Fruit fly (Drosophila melanogaster) whole organism, embryonic: ENCODE measurements around the gene MTF-1.

Experiments
- Aef1 ChIP-seq: fragments of 200-800 bp; sonication (Bioruptor generic); IDR thresholded peaks from 3 replicates; pipeline ENCODE4 v1.3.6; 2022; ENCODE audit warnings: missing biosample characterization, missing genetic modification characterization
- CG10147 ChIP-seq: fragments of 200-800 bp; sonication (Bioruptor generic); optimal IDR thresholded peaks from 2 replicates; lab custom pipeline; 2019; ENCODE audit warnings: missing biosample characterization, mild to moderate bottlenecking, missing genetic modification characterization, moderate library complexity
- CG10321 ChIP-seq: fragments of 200-800 bp; sonication (Bioruptor generic); IDR thresholded peaks from 2 replicates; pipeline ENCODE4 v1.3.6; 2022; ENCODE audit warnings: missing biosample characterization, missing genetic modification characterization
- CG10565 ChIP-seq: fragments of 200-800 bp; sonication (Bioruptor generic); optimal IDR thresholded peaks from 3 replicates; lab custom pipeline; 2016; ENCODE audit warnings: missing biosample characterization, mild to moderate bottlenecking, missing genetic modification characterization
- CG10959 ChIP-seq: fragments of 200-800 bp; sonication (Bioruptor generic); IDR thresholded peaks from 2 replicates; pipeline ENCODE4 v1.3.6; 2022; ENCODE audit warnings: missing biosample characterization, missing genetic modification characterization
- CG10979 ChIP-seq: fragments of 200-800 bp; sonication (Bioruptor generic); optimal IDR thresholded peaks from 2 replicates; lab custom pipeline; 2018; ENCODE audit warnings: missing biosample characterization, mild to moderate bottlenecking, missing genetic modification characterization, moderate library complexity
- CG12155 ChIP-seq: fragments of 200-800 bp; sonication (Bioruptor generic); optimal IDR thresholded peaks from 3 replicates; lab custom pipeline; 2016; ENCODE audit warnings: missing biosample characterization, missing genetic modification characterization
- CG12219 ChIP-seq: fragments of 200-800 bp; sonication (Bioruptor generic); optimal IDR thresholded peaks from 3 replicates; lab custom pipeline; 2018; ENCODE audit warnings: missing biosample characterization, mild to moderate bottlenecking, missing genetic modification characterization
- CG12942 ChIP-seq: fragments of 200-800 bp; sonication (Bioruptor generic); optimal IDR thresholded peaks from 3 replicates; lab custom pipeline; 2016; ENCODE audit warnings: missing biosample characterization, missing genetic modification characterization
- CG13624 ChIP-seq: fragments of 200-800 bp; sonication (Bioruptor generic); optimal IDR thresholded peaks from 2 replicates; lab custom pipeline; 2016; ENCODE audit warnings: missing biosample characterization, missing genetic modification characterization
- CG14050 ChIP-seq: fragments of 200-800 bp; sonication (Bioruptor generic); IDR thresholded peaks from 3 replicates; pipeline ENCODE4 v1.3.6; 2022; ENCODE audit warnings: missing biosample characterization, missing genetic modification characterization
- CG17612 ChIP-seq: fragments of 200-800 bp; sonication (Bioruptor generic); IDR thresholded peaks from 2 replicates; pipeline ENCODE4 v1.3.6; 2022; ENCODE audit warnings: missing biosample characterization, missing genetic modification characterization
- CG2678 ChIP-seq: fragments of 200-800 bp; sonication (Bioruptor generic); optimal IDR thresholded peaks from 3 replicates; lab custom pipeline; 2019; ENCODE audit warnings: missing biosample characterization, mild to moderate bottlenecking, missing genetic modification characterization, moderate library complexity
- CG31365 ChIP-seq: fragments of 200-800 bp; sonication (Bioruptor generic); optimal IDR thresholded peaks from 2 replicates; lab custom pipeline; 2018; ENCODE audit warnings: missing biosample characterization, mild to moderate bottlenecking, missing genetic modification characterization
- CG4360 ChIP-seq: fragments of 200-800 bp; sonication (Bioruptor generic); IDR thresholded peaks from 2 replicates; pipeline ENCODE4 v1.3.6; 2022; ENCODE audit warnings: missing biosample characterization, missing genetic modification characterization
- CG6254 ChIP-seq: fragments of 200-800 bp; sonication (Bioruptor generic); optimal IDR thresholded peaks from 3 replicates; lab custom pipeline; 2017; ENCODE audit warnings: mild to moderate bottlenecking, missing biosample characterization, missing genetic modification reagents, missing genetic modification characterization
- CG8290 ChIP-seq, 3 experiments: fragments of 200-800 bp; sonication (Bioruptor generic); optimal IDR thresholded peaks; 2 replicates each; lab custom pipeline; 2016 to 2019; ENCODE audit warnings: missing biosample characterization in 3 of 3, missing genetic modification characterization in 3 of 3, mild to moderate bottlenecking in 2 of 3, moderate library complexity in 1 of 3
- CG8944 ChIP-seq: fragments of 200-800 bp; sonication (Bioruptor generic); optimal IDR thresholded peaks from 3 replicates; lab custom pipeline; 2016; ENCODE audit warnings: missing biosample characterization, missing genetic modification characterization
- CTCF ChIP-seq: fragments of 200-800 bp; sonication (Bioruptor generic); optimal IDR thresholded peaks from 2 replicates; lab custom pipeline; 2017; ENCODE audit warnings: missing biosample characterization, mild to moderate bottlenecking, missing genetic modification characterization, moderate library complexity
- CkIIα-i1 ChIP-seq: fragments of 200-800 bp; sonication (Bioruptor generic); IDR thresholded peaks from 2 replicates; pipeline ENCODE4 v1.3.6; 2022; ENCODE audit warnings: missing biosample characterization, missing genetic modification characterization
- Dfd ChIP-seq, 2 experiments: fragments of >200 bp; optimal IDR thresholded peaks; 2 replicates each; lab custom pipeline; 2017; ENCODE audit warnings: missing biosample characterization in 2 of 2, missing genetic modification characterization in 2 of 2
- HLH4C ChIP-seq: fragments of 200-800 bp; sonication (Bioruptor generic); IDR thresholded peaks from 3 replicates; pipeline ENCODE4 v1.3.6; 2022; ENCODE audit warnings: missing biosample characterization, missing genetic modification characterization; ENCODE audit not compliant: partially characterized antibody
- HmgD ChIP-seq: fragments of 200-800 bp; sonication (Bioruptor generic); optimal IDR thresholded peaks from 3 replicates; lab custom pipeline; 2016; ENCODE audit warnings: missing biosample characterization, missing genetic modification characterization
- Hr78 ChIP-seq, 2 experiments: fragments of 200-800 bp in 1 of 2; fragments of >200 bp in 1 of 2; sonication (Bioruptor generic) in 1 of 2; optimal IDR thresholded peaks; 2 replicates each; lab custom pipeline; 2017 to 2019; ENCODE audit warnings: missing biosample characterization in 2 of 2, missing genetic modification characterization in 2 of 2, mild to moderate bottlenecking in 1 of 2, moderate library complexity in 1 of 2
- Mad ChIP-seq: fragments of 200-800 bp; sonication (Bioruptor generic); optimal IDR thresholded peaks from 2 replicates; lab custom pipeline; 2016; ENCODE audit warnings: missing biosample characterization, missing genetic modification characterization
- NC2α ChIP-seq: fragments of 200-800 bp; sonication (Bioruptor generic); optimal IDR thresholded peaks from 2 replicates; lab custom pipeline; 2016; ENCODE audit warnings: missing biosample characterization, missing genetic modification characterization
- Nf-YA ChIP-seq: fragments of 200-800 bp; sonication (Bioruptor generic); IDR thresholded peaks from 2 replicates; pipeline ENCODE4 v1.3.6; 2022; ENCODE audit warnings: missing biosample characterization, missing genetic modification characterization
- ara ChIP-seq: fragments of 200-800 bp; sonication (Bioruptor generic); IDR thresholded peaks from 2 replicates; pipeline ENCODE4 v1.3.6; 2022; ENCODE audit warnings: missing biosample characterization, missing genetic modification characterization
- ase ChIP-seq: fragments of 200-800 bp; sonication (Bioruptor generic); IDR thresholded peaks from 3 replicates; pipeline ENCODE4 v1.3.6; 2022; ENCODE audit warnings: missing biosample characterization, missing genetic modification characterization
- ash1 ChIP-seq: fragments of 200-800 bp; sonication (Bioruptor generic); optimal IDR thresholded peaks from 2 replicates; lab custom pipeline; 2018; ENCODE audit warnings: missing biosample characterization, mild to moderate bottlenecking, missing genetic modification characterization
- bbx ChIP-seq: fragments of 200-800 bp; sonication (Bioruptor generic); IDR thresholded peaks from 2 replicates; pipeline ENCODE4 v1.3.6; 2022; ENCODE audit warnings: missing biosample characterization, missing genetic modification characterization; ENCODE audit not compliant: partially characterized antibody
- br ChIP-seq: fragments of >200 bp; optimal IDR thresholded peaks from 2 replicates; lab custom pipeline; 2017
- chn ChIP-seq: fragments of 200-800 bp; sonication (Bioruptor generic); optimal IDR thresholded peaks from 2 replicates; lab custom pipeline; 2016; ENCODE audit warnings: missing biosample characterization, missing genetic modification characterization
- corto ChIP-seq: fragments of 200-800 bp; sonication (Bioruptor generic); optimal IDR thresholded peaks from 2 replicates; lab custom pipeline; 2016; ENCODE audit warnings: missing biosample characterization, mild to moderate bottlenecking, missing genetic modification characterization, moderate library complexity
- dysf ChIP-seq: fragments of 200-800 bp; sonication (Bioruptor generic); IDR thresholded peaks from 3 replicates; pipeline ENCODE4 v1.3.6; 2022; ENCODE audit warnings: missing biosample characterization, missing genetic modification characterization
- eyg ChIP-seq: fragments of 200-800 bp; sonication (Bioruptor generic); optimal IDR thresholded peaks from 3 replicates; lab custom pipeline; 2016; ENCODE audit warnings: missing biosample characterization, missing genetic modification characterization
- ftz-f1 ChIP-seq: fragments of 200-800 bp; sonication (Bioruptor generic); optimal IDR thresholded peaks from 2 replicates; lab custom pipeline; 2016; ENCODE audit warnings: missing biosample characterization, missing genetic modification characterization
- fu2 ChIP-seq: fragments of 200-800 bp; sonication (Bioruptor generic); optimal IDR thresholded peaks from 2 replicates; lab custom pipeline; 2016; ENCODE audit warnings: missing biosample characterization, missing genetic modification characterization
- gcm ChIP-seq: fragments of 200-800 bp; sonication (Bioruptor generic); optimal IDR thresholded peaks from 2 replicates; lab custom pipeline; 2019; ENCODE audit warnings: missing biosample characterization, mild to moderate bottlenecking, missing genetic modification characterization, moderate library complexity
- grn ChIP-seq: fragments of 200-800 bp; sonication (Bioruptor generic); optimal IDR thresholded peaks from 3 replicates; lab custom pipeline; 2017; ENCODE audit warnings: missing biosample characterization, missing genetic modification characterization
- gro ChIP-seq: fragments of 200-800 bp; sonication (Bioruptor generic); optimal IDR thresholded peaks from 2 replicates; lab custom pipeline; 2016; ENCODE audit warnings: missing biosample characterization, missing genetic modification characterization
- gsb ChIP-seq: fragments of 200-800 bp; sonication (Bioruptor generic); IDR thresholded peaks from 2 replicates; pipeline ENCODE4 v1.3.6; 2022; ENCODE audit warnings: missing biosample characterization, missing genetic modification characterization
- her ChIP-seq: fragments of 200-800 bp; sonication (Bioruptor generic); optimal IDR thresholded peaks from 2 replicates; lab custom pipeline; 2016; ENCODE audit warnings: missing biosample characterization, missing genetic modification characterization
- jing ChIP-seq: fragments of 200-800 bp; sonication (Bioruptor generic); optimal IDR thresholded peaks from 2 replicates; lab custom pipeline; 2018; ENCODE audit warnings: missing biosample characterization, mild to moderate bottlenecking, missing genetic modification characterization
- lmd ChIP-seq: fragments of 200-800 bp; sonication (Bioruptor generic); IDR thresholded peaks from 2 replicates; pipeline ENCODE4 v1.3.6; 2022; ENCODE audit warnings: missing biosample characterization, missing genetic modification characterization
- nerfin-2 ChIP-seq: fragments of 200-800 bp; sonication (Bioruptor generic); IDR thresholded peaks from 2 replicates; pipeline ENCODE4 v1.3.6; 2022; ENCODE audit warnings: missing biosample characterization, missing genetic modification characterization; ENCODE audit not compliant: partially characterized antibody
- nom ChIP-seq: fragments of 200-800 bp; sonication (Bioruptor generic); optimal IDR thresholded peaks from 2 replicates; lab custom pipeline; 2017; ENCODE audit warnings: missing biosample characterization, missing genetic modification characterization, mild to moderate bottlenecking, moderate library complexity, missing genetic modification reagents
- ranshi ChIP-seq: fragments of 200-800 bp; sonication (Bioruptor generic); IDR thresholded peaks from 2 replicates; pipeline ENCODE4 v1.3.6; 2022; ENCODE audit warnings: missing biosample characterization, missing genetic modification characterization
- row ChIP-seq: fragments of 200-800 bp; sonication (Bioruptor generic); IDR thresholded peaks from 3 replicates; pipeline ENCODE4 v1.3.6; 2022; ENCODE audit warnings: missing biosample characterization, missing genetic modification characterization
- run ChIP-seq: fragments of 200-800 bp; sonication (Bioruptor generic); optimal IDR thresholded peaks from 3 replicates; lab custom pipeline; 2018; ENCODE audit warnings: missing biosample characterization, mild to moderate bottlenecking, missing genetic modification characterization
- zfh2 ChIP-seq: fragments of 200-800 bp; sonication (Bioruptor generic); optimal IDR thresholded peaks from 2 replicates; lab custom pipeline; 2016; ENCODE audit warnings: missing biosample characterization, missing genetic modification characterization

MTF-1 gene

DNA sequence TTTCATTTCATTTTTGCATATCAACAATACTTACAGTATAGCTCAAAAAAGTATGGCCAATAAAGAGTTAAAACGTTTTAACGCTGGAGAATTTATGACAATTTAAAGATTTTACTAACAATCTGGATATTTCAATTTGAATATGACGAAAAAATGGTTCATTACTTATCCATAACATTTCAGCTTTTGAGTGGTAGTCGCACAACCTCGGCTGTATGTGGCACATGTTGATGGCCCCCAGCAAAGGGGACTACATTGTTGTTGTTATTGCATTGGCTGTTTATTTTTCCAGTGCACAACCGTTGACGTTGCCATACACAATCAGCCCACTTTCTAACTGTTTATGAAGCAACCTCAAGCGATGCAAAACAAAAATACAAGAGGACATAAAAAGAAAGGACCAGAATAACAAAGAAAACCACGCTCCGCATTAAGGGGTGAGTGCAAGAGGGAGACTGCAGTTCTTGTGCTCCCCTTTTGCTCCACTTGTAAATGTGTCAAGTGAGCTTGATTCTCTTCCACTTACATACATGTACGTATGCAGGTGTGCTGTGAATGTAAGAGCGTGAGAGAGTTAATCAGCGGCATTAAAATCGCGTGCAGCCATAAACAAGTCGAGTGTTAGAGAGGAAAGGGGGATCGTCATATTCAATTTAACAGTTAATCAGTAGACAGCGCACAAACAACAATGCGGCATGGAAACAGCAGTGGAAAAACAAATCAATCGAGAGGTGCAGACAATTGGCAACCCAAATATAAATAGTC is 9.9 kb upstream of the MTF-1 start (continued):
- TF ChIP-seq ase (GFP tag; lab: Robert Waterston, UW) (no peak), jing (GFP tag; lab: Kevin White, UChicago) (peak; percentile 18), ranshi (GFP tag; lab: Robert Waterston, UW) (no peak), fu2 (GFP tag; lab: Kevin White, UChicago) (no peak), CG6254 (GFP tag; lab: Kevin White, UChicago) (no peak), Nf-YA (peak; percentile 43; the same call in 1 of the 2 replicates), CG12219 (GFP tag; lab: Kevin White, UChicago) (peak; percentile 22), ftz-f1 (GFP tag; lab: Kevin White, UChicago) (no peak), CG12942 (GFP tag; lab: Kevin White, UChicago) (peak; percentile 4), ara (GFP tag; lab: Robert Waterston, UW) (no peak), CG8944 (GFP tag; lab: Kevin White, UChicago) (no peak), CG2678 (peak; percentile 66), NC2α (GFP tag; lab: Kevin White, UChicago) (no peak), Hr78 (GFP tag; optimal IDR thresholded peaks at IDR 0.05; lab: Kevin White, UChicago) (peak in 1 of 2 experiments; percentile 32), CG31365 (tag; lab: Kevin White, UChicago) (no peak), run (tag; lab: Kevin White, UChicago) (peak; percentile 51), CG10959 (no peak), HLH4C (GFP tag; lab: Robert Waterston, UW) (no peak), Aef1 (GFP tag; lab: Robert Waterston, UW) (no peak), CG14050 (GFP tag; lab: Robert Waterston, UW) (peak; percentile 24; the same call in 2 of the 3 replicates), eyg (no peak), br (lab: Kevin White, UChicago) (no peak), row (GFP tag; lab: Robert Waterston, UW) (peak; percentile 75), gsb (GFP tag; lab: Robert Waterston, UW) (no peak), zfh2 (GFP tag; lab: Kevin White, UChicago) (no peak), dysf (GFP tag; lab: Robert Waterston, UW) (no peak; the same call in 2 of the 3 replicates), nom (GFP tag; lab: Kevin White, UChicago) (peak; percentile 90), corto (GFP tag; lab: Kevin White, UChicago) (peak; percentile 82), bbx (GFP tag; lab: Robert Waterston, UW) (no peak), CG8290 (GFP tag; optimal IDR thresholded peaks at IDR 0.05; lab: Kevin White, UChicago) (no peak), CG8290 (tag; optimal IDR thresholded peaks at IDR 0.05; lab: Kevin White, UChicago) (peak in 1 of 2 experiments; percentile 43), CG10565 (GFP tag; lab: Kevin White, UChicago) (no peak), CTCF (peak; percentile 9), nerfin-2 (GFP tag; lab: Robert Waterston, UW) (no peak), gro (GFP tag; lab: Kevin White, UChicago) (no peak), lmd (GFP tag; lab: Robert Waterston, UW) (peak; percentile 41; the same call in 1 of the 2 replicates), her (GFP tag; lab: Kevin White, UChicago) (no peak), Mad (GFP tag; lab: Kevin White, UChicago) (no peak), CG13624 (GFP tag; lab: Kevin White, UChicago) (no peak), CG4360 (0 out of 2 replicates have a peak, but pooled peaks have one; percentile 13), CG10321 (GFP tag; lab: Robert Waterston, UW) (no peak), ash1 (GFP tag; lab: Kevin White, UChicago) (no peak), grn (GFP tag; lab: Kevin White, UChicago) (no peak), chn (GFP tag; lab: Kevin White, UChicago) (no peak), gcm (GFP tag; lab: Kevin White, UChicago) (no peak), CkIIα-i1 (GFP tag; lab: Robert Waterston, UW) (no peak), CG10147 (GFP tag; lab: Kevin White, UChicago) (peak; percentile 49), Dfd (GFP tag; optimal IDR thresholded peaks at IDR 0.05; lab: Kevin White, UChicago) (no peak), CG10979 (tag; lab: Kevin White, UChicago) (peak; percentile 5), CG17612 (GFP tag; lab: Robert Waterston, UW) (no peak), CG12155 (GFP tag; lab: Kevin White, UChicago) (no peak), HmgD (GFP tag; lab: Kevin White, UChicago) (no peak)
